Fruit fly (Drosophila melanogaster): ENCODE data around the gene CG43736.
A peak's percentile ranks its signal among the peaks of the same experiment; 100 is the strongest.

CG43736 gene

DNA sequence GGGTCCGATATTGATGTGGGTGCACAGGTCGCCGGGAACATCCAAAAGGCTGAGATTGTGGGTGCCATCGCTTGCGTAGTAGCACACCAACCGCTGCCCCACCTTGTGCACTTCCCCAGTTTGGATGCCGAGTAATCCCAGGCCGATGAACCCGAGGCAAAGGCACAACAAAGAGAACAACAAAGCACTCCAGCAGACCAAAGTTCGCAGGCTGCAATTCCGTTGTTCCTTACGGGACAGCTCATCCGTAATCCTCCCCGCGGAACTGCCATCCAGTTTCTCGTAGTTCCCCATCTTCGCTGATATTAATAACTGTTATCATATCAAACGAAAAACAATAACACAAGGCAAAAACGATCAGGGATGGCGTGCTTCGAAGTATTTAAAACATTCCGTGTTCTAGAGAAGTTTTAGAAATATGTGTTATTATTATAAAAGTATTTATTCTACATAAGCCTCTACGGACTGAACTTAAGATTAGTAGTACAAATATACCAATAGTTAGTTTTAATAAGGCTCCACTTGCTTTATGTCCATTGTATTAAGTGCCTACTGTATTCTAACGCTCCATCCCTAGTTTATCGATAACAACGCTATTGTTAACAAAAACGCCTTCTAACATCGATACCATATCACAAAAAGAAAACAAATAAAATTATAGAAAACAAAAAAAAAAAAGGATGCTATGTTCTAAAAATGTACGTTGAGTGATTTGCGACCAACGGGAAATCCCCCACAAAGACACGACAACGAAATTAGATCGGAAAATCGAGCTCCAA, 14.3 kb upstream of the CG43736 start, which contains the start of the genes Cht11 and CG4558 (continued):
- peak; percentile 64 for TF ChIP-seq Dip3 (GFP tag; optimal IDR thresholded peaks at IDR 0.05)
- TF ChIP-seq CG6791 (GFP tag; IDR thresholded peaks at IDR 0.05; ENCODE audit: partially characterized antibody) = no peak
- TF ChIP-seq dimm (GFP tag; IDR thresholded peaks at IDR 0.05) = no peak
- peak; percentile 41; the same call in 1 of the 2 replicates for TF ChIP-seq CG11696 (GFP tag; IDR thresholded peaks at IDR 0.05)
- peak; percentile 85 for TF ChIP-seq CG6272 (GFP tag; IDR thresholded peaks at IDR 0.05)
- TF ChIP-seq pum (GFP tag; optimal IDR thresholded peaks at IDR 0.05) = peak; percentile 79
- peak; percentile 69 for TF ChIP-seq ssp (GFP tag; IDR thresholded peaks at IDR 0.05)
- TF ChIP-seq CG10462 (GFP tag; optimal IDR thresholded peaks at IDR 0.05) = peak; percentile 47
- TF ChIP-seq CG30431 (GFP tag; optimal IDR thresholded peaks at IDR 0.05) = peak; percentile 52
- peak; percentile 91 for TF ChIP-seq lilli (GFP tag; optimal IDR thresholded peaks at IDR 0.05)
- no peak for TF ChIP-seq Dad (GFP tag; optimal IDR thresholded peaks at IDR 0.05)
- TF ChIP-seq zfh1 (GFP tag; IDR thresholded peaks at IDR 0.05) = peak; percentile 84
- TF ChIP-seq ase (GFP tag; IDR thresholded peaks at IDR 0.05) = peak; percentile 82
- peak; percentile 56 for TF ChIP-seq CG6813 (GFP tag; optimal IDR thresholded peaks at IDR 0.05)
- peak; percentile 85 for TF ChIP-seq Sox102F (GFP tag; optimal IDR thresholded peaks at IDR 0.05)
- peak; percentile 78 for TF ChIP-seq ken (GFP tag; IDR thresholded peaks at IDR 0.05)
- TF ChIP-seq Adf1 (GFP tag; IDR thresholded peaks at IDR 0.05) = peak; percentile 52
- TF ChIP-seq grau (tag; optimal IDR thresholded peaks at IDR 0.05) = peak; percentile 99
- TF ChIP-seq repo (GFP tag; optimal IDR thresholded peaks at IDR 0.05) = peak; percentile 48
- peak; percentile 20 for TF ChIP-seq Dp (GFP tag; optimal IDR thresholded peaks at IDR 0.05)
- no peak for TF ChIP-seq eyg (GFP tag; optimal IDR thresholded peaks at IDR 0.05)
- TF ChIP-seq sisA (GFP tag; IDR thresholded peaks at IDR 0.05) = peak; percentile 87
- TF ChIP-seq CG31441 (GFP tag; IDR thresholded peaks at IDR 0.05) = peak; percentile 83
- peak; percentile 96 for TF ChIP-seq CG7928 (GFP tag; optimal IDR thresholded peaks at IDR 0.05)
- TF ChIP-seq zen (tag; optimal IDR thresholded peaks at IDR 0.05) = peak; percentile 62
- TF ChIP-seq nau (GFP tag; optimal IDR thresholded peaks at IDR 0.05) = peak; percentile 58
- TF ChIP-seq CG10979 (tag; optimal IDR thresholded peaks at IDR 0.05) = peak; percentile 77
- TF ChIP-seq pan (optimal IDR thresholded peaks at IDR 0.05) = no peak
- TF ChIP-seq pan (GFP tag; optimal IDR thresholded peaks at IDR 0.05 in 1 of 2, IDR thresholded peaks at IDR 0.05 in 1 of 2) = peak in 1 of 2 experiments; percentile 86
- peak; percentile 57 for TF ChIP-seq CG18476 (GFP tag; optimal IDR thresholded peaks at IDR 0.05)
- peak; percentile 8 for TF ChIP-seq crc (GFP tag; optimal IDR thresholded peaks at IDR 0.05)
- peak; percentile 51 for TF ChIP-seq CG18011 (GFP tag; optimal IDR thresholded peaks at IDR 0.05)
- TF ChIP-seq bbx (GFP tag; IDR thresholded peaks at IDR 0.05; ENCODE audit: partially characterized antibody) = peak; percentile 50; the same call in 1 of the 2 replicates
- TF ChIP-seq HHEX (GFP tag; optimal IDR thresholded peaks at IDR 0.05) = peak; percentile 72
- TF ChIP-seq CG13775 (GFP tag; optimal IDR thresholded peaks at IDR 0.05) = peak; percentile 80
- peak; percentile 71 for TF ChIP-seq BtbVII (GFP tag; optimal IDR thresholded peaks at IDR 0.05)
- peak; percentile 54 for TF ChIP-seq stwl (tag; optimal IDR thresholded peaks at IDR 0.05)
- peak; percentile 81 for TF ChIP-seq Ssrp (tag; optimal IDR thresholded peaks at IDR 0.05)
- peak; percentile 57; the same call in 1 of the 2 replicates for TF ChIP-seq unc-4 (GFP tag; IDR thresholded peaks at IDR 0.05; ENCODE audit: partially characterized antibody)
- TF ChIP-seq disco-r (GFP tag; optimal IDR thresholded peaks at IDR 0.05) = no peak
- peak; percentile 74 for TF ChIP-seq dmrt11E (tag; optimal IDR thresholded peaks at IDR 0.05)
- peak; percentile 57 for TF ChIP-seq Scr (GFP tag; IDR thresholded peaks at IDR 0.05; ENCODE audit: partially characterized antibody)
- TF ChIP-seq slp2 (GFP tag; optimal IDR thresholded peaks at IDR 0.05) = peak; percentile 44
- TF ChIP-seq CG33557 (GFP tag; optimal IDR thresholded peaks at IDR 0.05) = peak; percentile 67
- TF ChIP-seq Camta (GFP tag; optimal IDR thresholded peaks at IDR 0.05) = peak; percentile 49
- TF ChIP-seq abd-A (tag; optimal IDR thresholded peaks at IDR 0.05) = peak; percentile 49
- TF ChIP-seq CG10543 (GFP tag; optimal IDR thresholded peaks at IDR 0.05) = peak; percentile 68
- TF ChIP-seq CrebB (tag; optimal IDR thresholded peaks at IDR 0.05) = peak; percentile 49
- no peak for TF ChIP-seq CG8478 (optimal IDR thresholded peaks at IDR 0.05)

Data from whole organism, embryonic.